Fruit fly (Drosophila melanogaster) whole organism, embryonic: ENCODE data around the gene CG43407.
A peak's percentile ranks its signal among the peaks of the same experiment; 100 is the strongest.

Source experiments
- Abd-B ChIP-seq: fragments of 200-800 bp; sonication (Bioruptor generic); optimal IDR thresholded peaks from 2 replicates; lab custom pipeline; 2018; ENCODE audit warnings: missing biosample characterization, mild to moderate bottlenecking, missing genetic modification characterization, moderate library complexity
- Awh ChIP-seq: fragments of 200-800 bp; sonication (Bioruptor generic); IDR thresholded peaks from 2 replicates; pipeline ENCODE4, ENCODE4 v1.3.6; 2022; ENCODE audit warnings: missing biosample characterization, missing genetic modification characterization
- B-H2 ChIP-seq: fragments of 200-800 bp; sonication (Bioruptor generic); optimal IDR thresholded peaks from 2 replicates; lab custom pipeline; 2018; ENCODE audit warnings: missing biosample characterization, mild to moderate bottlenecking, missing genetic modification characterization
- CG10431 ChIP-seq: fragments of 200-800 bp; sonication (Bioruptor generic); optimal IDR thresholded peaks from 3 replicates; lab custom pipeline; 2018; ENCODE audit warnings: missing biosample characterization, mild to moderate bottlenecking, missing genetic modification characterization
- CG10543 ChIP-seq: fragments of 200-800 bp; sonication (Bioruptor generic); optimal IDR thresholded peaks from 3 replicates; lab custom pipeline; 2017; ENCODE audit warnings: missing biosample characterization, mild to moderate bottlenecking, missing genetic modification characterization, moderate library complexity
- CG12769 ChIP-seq: fragments of 200-800 bp; sonication (Bioruptor generic); optimal IDR thresholded peaks from 2 replicates; lab custom pipeline; 2019; ENCODE audit warnings: missing biosample characterization, mild to moderate bottlenecking, missing genetic modification characterization, moderate library complexity
- CG13894 ChIP-seq: fragments of 200-800 bp; sonication (Bioruptor generic); optimal IDR thresholded peaks from 3 replicates; lab custom pipeline; 2018; ENCODE audit warnings: missing biosample characterization, mild to moderate bottlenecking, missing genetic modification characterization, moderate library complexity
- CG14441 ChIP-seq: fragments of 200-800 bp; sonication (Bioruptor generic); IDR thresholded peaks from 2 replicates; pipeline ENCODE4 v1.3.6; 2022; ENCODE audit warnings: missing biosample characterization, missing genetic modification characterization
- CG14710 ChIP-seq: fragments of 200-800 bp; sonication (Bioruptor generic); optimal IDR thresholded peaks from 3 replicates; lab custom pipeline; 2019; ENCODE audit warnings: missing biosample characterization, mild to moderate bottlenecking, missing genetic modification characterization, moderate library complexity
- CG17186 ChIP-seq: fragments of 200-800 bp; sonication (Bioruptor generic); optimal IDR thresholded peaks from 3 replicates; lab custom pipeline; 2017; ENCODE audit warnings: missing biosample characterization, missing genetic modification reagents, missing genetic modification characterization
- CG17328 ChIP-seq: fragments of 200-800 bp; sonication (Bioruptor generic); IDR thresholded peaks from 2 replicates; pipeline ENCODE4 v1.3.6; 2022; ENCODE audit warnings: missing biosample characterization, missing genetic modification characterization
- CG2875 ChIP-seq: fragments of 200-800 bp; sonication (Bioruptor generic); optimal IDR thresholded peaks from 2 replicates; lab custom pipeline; 2017; ENCODE audit warnings: missing biosample characterization, mild to moderate bottlenecking, missing genetic modification characterization, missing genetic modification reagents
- CG32532 ChIP-seq: fragments of 200-800 bp; sonication (Bioruptor generic); IDR thresholded peaks from 2 replicates; pipeline ENCODE4 v1.3.6; 2022; ENCODE audit warnings: missing biosample characterization, missing genetic modification characterization
- CG34422 ChIP-seq: fragments of 200-800 bp; sonication (Bioruptor generic); IDR thresholded peaks from 3 replicates; pipeline ENCODE4 v1.3.6; 2022; ENCODE audit warnings: missing biosample characterization, missing genetic modification characterization
- CG4617 ChIP-seq: fragments of 200-800 bp; sonication (Bioruptor generic); optimal IDR thresholded peaks from 3 replicates; lab custom pipeline; 2016; ENCODE audit warnings: missing biosample characterization, missing genetic modification characterization, borderline replicate concordance
- CG6683 ChIP-seq: fragments of 200-800 bp; sonication (Bioruptor generic); optimal IDR thresholded peaks from 2 replicates; lab custom pipeline; 2017; ENCODE audit warnings: missing biosample characterization, mild to moderate bottlenecking, missing genetic modification characterization, missing genetic modification reagents
- CG7963 ChIP-seq: fragments of 200-800 bp; sonication (Bioruptor generic); IDR thresholded peaks from 3 replicates; pipeline ENCODE4 v1.3.6; 2022; ENCODE audit warnings: missing biosample characterization, missing genetic modification characterization; ENCODE audit not compliant: partially characterized antibody
- CG8359 ChIP-seq: fragments of 200-800 bp; sonication (Bioruptor generic); optimal IDR thresholded peaks from 2 replicates; lab custom pipeline; 2017; ENCODE audit warnings: missing biosample characterization, mild to moderate bottlenecking, missing genetic modification characterization, borderline replicate concordance
- CG8944 ChIP-seq: fragments of 200-800 bp; sonication (Bioruptor generic); optimal IDR thresholded peaks from 3 replicates; lab custom pipeline; 2016; ENCODE audit warnings: missing biosample characterization, missing genetic modification characterization
- Dip3 ChIP-seq: fragments of 200-800 bp; sonication (Bioruptor generic); optimal IDR thresholded peaks from 3 replicates; lab custom pipeline; 2016; ENCODE audit warnings: missing biosample characterization, missing genetic modification characterization
- Dll ChIP-seq: fragments of 200-800 bp; sonication (Bioruptor generic); IDR thresholded peaks from 4 replicates; pipeline ENCODE4 v1.3.6; 2022; ENCODE audit warnings: missing biosample characterization, missing genetic modification characterization; ENCODE audit not compliant: partially characterized antibody
- Doc3 ChIP-seq: fragments of 200-800 bp; sonication (Bioruptor generic); IDR thresholded peaks from 3 replicates; pipeline ENCODE4 v1.3.6; 2022; ENCODE audit warnings: missing biosample characterization, missing genetic modification characterization; ENCODE audit not compliant: partially characterized antibody
- Gsc ChIP-seq: fragments of 200-800 bp; sonication (Bioruptor generic); IDR thresholded peaks from 2 replicates; pipeline ENCODE4 v1.3.6; 2022; ENCODE audit warnings: missing biosample characterization, missing genetic modification characterization
- Hey ChIP-seq: fragments of 200-800 bp; sonication (Bioruptor generic); optimal IDR thresholded peaks from 3 replicates; lab custom pipeline; 2018; ENCODE audit warnings: missing biosample characterization, mild to moderate bottlenecking, missing genetic modification characterization
- HmgZ ChIP-seq: fragments of 200-800 bp; sonication (Bioruptor generic); optimal IDR thresholded peaks from 2 replicates; lab custom pipeline; 2018; ENCODE audit warnings: missing biosample characterization, mild to moderate bottlenecking, missing genetic modification characterization
- Med ChIP-seq: fragments of 200-800 bp; sonication (Bioruptor generic); peaks from one replicate; lab custom pipeline; 2016; ENCODE audit warnings: missing biosample characterization, missing genetic modification characterization, mild to moderate bottlenecking, inconsistent platforms, moderate library complexity
- Rx ChIP-seq: fragments of 200-800 bp; sonication (Bioruptor generic); IDR thresholded peaks from 2 replicates; pipeline ENCODE4 v1.3.6; 2022; ENCODE audit warnings: missing biosample characterization, missing genetic modification characterization
- Scr ChIP-seq: fragments of 200-800 bp; sonication (Bioruptor generic); IDR thresholded peaks from 2 replicates; pipeline ENCODE4 v1.3.6; 2022; ENCODE audit warnings: missing biosample characterization, missing genetic modification characterization; ENCODE audit not compliant: partially characterized antibody
- aop ChIP-seq: fragments of 200-800 bp; sonication (Bioruptor generic); IDR thresholded peaks from 2 replicates; pipeline ENCODE4 v1.3.6; 2022; ENCODE audit warnings: missing biosample characterization, missing genetic modification characterization
- btn ChIP-seq: fragments of 200-800 bp; sonication (Bioruptor generic); optimal IDR thresholded peaks from 2 replicates; lab custom pipeline; 2016; ENCODE audit warnings: missing biosample characterization, missing genetic modification characterization
- chinmo ChIP-seq: fragments of 200-800 bp; sonication (Bioruptor generic); IDR thresholded peaks from 4 replicates; pipeline ENCODE4 v1.3.6; 2022; ENCODE audit warnings: missing biosample characterization, missing genetic modification characterization; ENCODE audit not compliant: partially characterized antibody
- corto ChIP-seq: fragments of 200-800 bp; sonication (Bioruptor generic); optimal IDR thresholded peaks from 2 replicates; lab custom pipeline; 2016; ENCODE audit warnings: missing biosample characterization, mild to moderate bottlenecking, missing genetic modification characterization, moderate library complexity
- crol ChIP-seq: fragments of 200-800 bp; sonication (Bioruptor generic); IDR thresholded peaks from 2 replicates; pipeline ENCODE4 v1.3.6; 2022; ENCODE audit warnings: missing biosample characterization, missing genetic modification characterization
- exex ChIP-seq: fragments of 200-800 bp; sonication (Bioruptor generic); optimal IDR thresholded peaks from 4 replicates; lab custom pipeline; 2018; ENCODE audit warnings: missing biosample characterization, mild to moderate bottlenecking, missing genetic modification characterization, moderate library complexity
- fd64A ChIP-seq: fragments of 200-800 bp; sonication (Bioruptor generic); optimal IDR thresholded peaks from 3 replicates; lab custom pipeline; 2018; ENCODE audit warnings: missing biosample characterization, mild to moderate bottlenecking, missing genetic modification characterization
- hb ChIP-seq: fragments of 200-800 bp; sonication (Bioruptor generic); IDR thresholded peaks from 3 replicates; pipeline ENCODE4 v1.3.6; 2022; ENCODE audit warnings: missing biosample characterization, missing genetic modification characterization; ENCODE audit not compliant: partially characterized antibody
- lab ChIP-seq: fragments of 200-800 bp; sonication (Bioruptor generic); optimal IDR thresholded peaks from 3 replicates; lab custom pipeline; 2017; ENCODE audit warnings: missing biosample characterization, missing genetic modification characterization, mild to moderate bottlenecking, moderate library complexity, missing genetic modification reagents
- luna ChIP-seq: fragments of 200-800 bp; sonication (Bioruptor generic); optimal IDR thresholded peaks from 2 replicates; lab custom pipeline; 2016; ENCODE audit warnings: missing biosample characterization, missing genetic modification characterization
- mirr ChIP-seq: fragments of 200-800 bp; sonication (Bioruptor generic); optimal IDR thresholded peaks from 3 replicates; lab custom pipeline; 2018; ENCODE audit warnings: missing biosample characterization, mild to moderate bottlenecking, missing genetic modification characterization
- odd ChIP-seq: fragments of 200-800 bp; sonication (Bioruptor generic); optimal IDR thresholded peaks from 2 replicates; lab custom pipeline; 2017; ENCODE audit warnings: missing biosample characterization, mild to moderate bottlenecking, missing genetic modification characterization
- ranshi ChIP-seq: fragments of 200-800 bp; sonication (Bioruptor generic); IDR thresholded peaks from 2 replicates; pipeline ENCODE4 v1.3.6; 2022; ENCODE audit warnings: missing biosample characterization, missing genetic modification characterization
- rib ChIP-seq: fragments of 200-800 bp; sonication (Bioruptor generic); IDR thresholded peaks from 2 replicates; pipeline ENCODE4 v1.3.6; 2022; ENCODE audit warnings: missing biosample characterization, missing genetic modification characterization
- ro ChIP-seq: fragments of 200-800 bp; sonication (Bioruptor generic); IDR thresholded peaks from 2 replicates; pipeline ENCODE4 v1.3.6; 2022; ENCODE audit warnings: missing biosample characterization, missing genetic modification characterization
- sd ChIP-seq: fragments of 200-800 bp; sonication (Bioruptor generic); optimal IDR thresholded peaks from 3 replicates; lab custom pipeline; 2018; ENCODE audit warnings: missing biosample characterization, mild to moderate bottlenecking, missing genetic modification characterization, moderate library complexity
- sens ChIP-seq: fragments of 200-800 bp; sonication (Bioruptor generic); peaks from one replicate; lab custom pipeline; 2016; ENCODE audit warnings: missing biosample characterization, missing genetic modification characterization
- tll ChIP-seq, 2 experiments: fragments of 200-800 bp in 1 of 2; fragments of >200 bp in 1 of 2; sonication (Bioruptor generic) in 1 of 2; optimal IDR thresholded peaks; 2 replicates each; lab custom pipeline; 2017 to 2019; ENCODE audit warnings: missing biosample characterization in 2 of 2, missing genetic modification characterization in 2 of 2, mild to moderate bottlenecking in 1 of 2, moderate library complexity in 1 of 2
- unpg ChIP-seq: fragments of 200-800 bp; sonication (Bioruptor generic); optimal IDR thresholded peaks from 3 replicates; lab custom pipeline; 2018; ENCODE audit warnings: missing biosample characterization, mild to moderate bottlenecking, missing genetic modification characterization, moderate library complexity
- vfl ChIP-seq: fragments of 200-800 bp; sonication (Bioruptor generic); optimal IDR thresholded peaks from 2 replicates; lab custom pipeline; 2016; ENCODE audit warnings: missing biosample characterization, missing genetic modification characterization

CG43407 gene

DNA sequence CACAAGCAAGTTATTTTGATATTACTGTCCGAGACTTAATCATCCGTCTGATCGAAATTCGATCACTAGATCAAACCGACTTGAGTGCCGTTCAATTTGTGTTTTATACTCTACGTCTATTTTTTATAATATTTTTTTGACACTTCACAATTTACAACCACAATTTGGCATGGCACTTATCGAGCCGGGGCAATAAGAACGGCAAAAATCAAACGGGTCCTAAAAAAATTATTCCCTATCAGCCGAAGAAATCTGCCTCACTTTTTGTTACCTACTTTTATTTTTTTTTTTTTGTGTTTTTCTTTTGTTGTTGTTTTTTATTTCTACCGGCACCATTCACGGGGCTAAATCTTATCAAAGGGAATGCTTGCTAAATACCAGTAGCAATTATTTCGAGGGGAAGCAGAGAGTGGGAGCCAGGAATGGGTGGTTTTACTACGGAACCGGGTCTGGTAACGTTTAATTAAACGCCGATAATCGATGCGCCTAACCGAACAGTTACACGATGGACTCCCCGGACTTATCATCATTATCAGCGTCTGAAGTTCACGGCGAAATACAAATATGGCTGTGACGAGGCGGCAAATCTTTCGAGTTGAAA lies 37.6 kb downstream of the CG43407 start (continued):
- no peak for TF ChIP-seq CG8359 (GFP tag; lab: Kevin White, UChicago)
- TF ChIP-seq fd64A: no peak
- no peak for TF ChIP-seq lab (GFP tag; lab: Kevin White, UChicago)
- no peak for TF ChIP-seq CG34422 (GFP tag; lab: Robert Waterston, UW)
- no peak for TF ChIP-seq Gsc (GFP tag; lab: Robert Waterston, UW)
- no peak for TF ChIP-seq Abd-B (GFP tag; lab: Kevin White, UChicago)
- no peak for TF ChIP-seq CG17328 (GFP tag; lab: Robert Waterston, UW)
- no peak for TF ChIP-seq CG2875 (GFP tag; lab: Kevin White, UChicago)
- no peak for TF ChIP-seq CG32532 (GFP tag; lab: Robert Waterston, UW)
- TF ChIP-seq Scr: no peak
- no peak for TF ChIP-seq aop (GFP tag; lab: Robert Waterston, UW)
- no peak for TF ChIP-seq Doc3 (GFP tag; lab: Robert Waterston, UW)
- no peak for TF ChIP-seq Dip3 (GFP tag; lab: Kevin White, UChicago)
- no peak for TF ChIP-seq CG7963 (GFP tag; lab: Robert Waterston, UW)
- peak; percentile 87 for TF ChIP-seq exex (tag; lab: Kevin White, UChicago)
- no peak for TF ChIP-seq Hey
- no peak for TF ChIP-seq unpg (GFP tag; lab: Kevin White, UChicago)
- peak; percentile 11 for TF ChIP-seq B-H2 (GFP tag; lab: Kevin White, UChicago)
- no peak for TF ChIP-seq vfl (GFP tag; lab: Kevin White, UChicago)
- TF ChIP-seq HmgZ: no peak
- TF ChIP-seq, all 482 proteins: peak for 14

DNA sequence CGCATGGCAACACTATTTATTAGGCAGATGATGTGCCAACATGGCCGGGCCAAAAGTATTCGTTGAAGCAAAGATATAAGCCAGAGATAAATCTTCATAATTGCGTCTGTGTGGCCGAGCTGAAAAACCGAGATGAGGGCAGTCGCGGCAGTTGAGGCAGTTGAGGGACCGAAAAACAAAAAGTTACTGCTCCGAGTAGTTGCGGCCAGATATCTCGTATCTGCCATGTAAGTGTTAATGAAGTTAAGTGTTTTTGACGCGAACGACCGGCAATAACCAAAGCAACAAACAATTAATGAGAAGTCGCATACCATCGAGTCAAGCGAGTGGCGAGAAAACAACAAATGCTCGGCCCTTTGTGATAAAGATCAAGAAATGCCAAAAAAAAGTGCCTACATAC lies 38.4 kb downstream of the CG43407 start:
- TF ChIP-seq CG4617 (GFP tag; lab: Kevin White, UChicago) (no peak), crol (GFP tag; lab: Robert Waterston, UW) (peak; percentile 43; the same call in 1 of the 2 replicates), CG12769 (tag; lab: Kevin White, UChicago) (peak; percentile 20), luna (no peak), rib (GFP tag; lab: Robert Waterston, UW) (0 out of 2 replicates have a peak, but pooled peaks have one; percentile 15), hb (GFP tag; lab: Robert Waterston, UW) (no peak), ranshi (GFP tag; lab: Robert Waterston, UW) (no peak), sd (tag; lab: Kevin White, UChicago) (peak; percentile 51), Awh (GFP tag; lab: Robert Waterston, UW) (peak; percentile 75), Abd-B (GFP tag; lab: Kevin White, UChicago) (no peak), CG17186 (GFP tag; lab: Kevin White, UChicago) (no peak), CG14710 (tag; lab: Kevin White, UChicago) (no peak), sens (GFP tag; lab: Kevin White, UChicago) (no peak), corto (GFP tag; lab: Kevin White, UChicago) (no peak), tll (GFP tag; optimal IDR thresholded peaks at IDR 0.05; lab: Kevin White, UChicago) (no peak), CG14441 (no peak), ro (GFP tag; lab: Robert Waterston, UW) (no peak), Med (GFP tag; lab: Kevin White, UChicago) (peak; percentile 8), odd (no peak), btn (no peak), CG10431 (GFP tag; lab: Kevin White, UChicago) (peak; percentile 71), mirr (GFP tag; lab: Kevin White, UChicago) (peak; percentile 70), CG8944 (no peak), Dll (GFP tag; lab: Robert Waterston, UW) (no peak), chinmo (GFP tag; lab: Robert Waterston, UW) (peak; percentile 73; the same call in 2 of the 4 replicates), CG6683 (GFP tag; lab: Kevin White, UChicago) (no peak), CG10543 (GFP tag; lab: Kevin White, UChicago) (peak; percentile 10), unpg (GFP tag; lab: Kevin White, UChicago) (no peak), CG13894 (tag; lab: Kevin White, UChicago) (peak; percentile 12), Rx (no peak)
